Fruit fly (Drosophila melanogaster) whole organism, pupa: ENCODE data around the gene CG7772.

Source experiments
- CG10348 ChIP-seq: fragments of 200-800 bp; sonication (Bioruptor generic); IDR thresholded peaks from 2 replicates; pipeline ENCODE4 v1.3.6; 2022; ENCODE audit warnings: missing biosample characterization, missing genetic modification characterization
- CG12605 ChIP-seq: fragments of 200-800 bp; sonication (Bioruptor generic); IDR thresholded peaks from 2 replicates; pipeline ENCODE4 v1.3.6; 2022; ENCODE audit warnings: missing biosample characterization, missing genetic modification characterization
- CG13204 ChIP-seq: fragments of 200-800 bp; sonication (Bioruptor generic); optimal IDR thresholded peaks from 2 replicates; lab custom pipeline; 2018; ENCODE audit warnings: missing biosample characterization, mild to moderate bottlenecking, missing genetic modification characterization, moderate library complexity
- CG14655 ChIP-seq: fragments of 200-800 bp; sonication (Bioruptor generic); optimal IDR thresholded peaks from 3 replicates; lab custom pipeline; 2017; ENCODE audit warnings: mild to moderate bottlenecking, missing biosample characterization, missing genetic modification reagents, missing genetic modification characterization
- CG15710 ChIP-seq: fragments of 200-800 bp; sonication (Bioruptor generic); optimal IDR thresholded peaks from 2 replicates; lab custom pipeline; 2018; ENCODE audit warnings: missing biosample characterization, mild to moderate bottlenecking, missing genetic modification characterization, moderate library complexity
- CG17806 ChIP-seq: fragments of 200-800 bp; sonication (Bioruptor generic); optimal IDR thresholded peaks from 2 replicates; lab custom pipeline; 2018; ENCODE audit warnings: missing biosample characterization, mild to moderate bottlenecking, missing genetic modification characterization, moderate library complexity
- CG32121 ChIP-seq: fragments of 200-800 bp; sonication (Bioruptor generic); IDR thresholded peaks from 2 replicates; pipeline ENCODE4 v1.3.6; 2022; ENCODE audit warnings: missing biosample characterization, missing genetic modification characterization
- CG34367 ChIP-seq: fragments of 200-800 bp; sonication (Bioruptor generic); optimal IDR thresholded peaks from 2 replicates; lab custom pipeline; 2018; ENCODE audit warnings: missing biosample characterization, mild to moderate bottlenecking, missing genetic modification characterization
- CG4496 ChIP-seq: fragments of 200-800 bp; sonication (Bioruptor generic); IDR thresholded peaks from 3 replicates; pipeline ENCODE4 v1.3.6; 2022; ENCODE audit warnings: missing biosample characterization, missing genetic modification characterization
- CG8159 ChIP-seq: fragments of 200-800 bp; sonication (Bioruptor generic); optimal IDR thresholded peaks from 3 replicates; lab custom pipeline; 2018; ENCODE audit warnings: missing biosample characterization, mild to moderate bottlenecking, missing genetic modification characterization, moderate library complexity
- CG8301 ChIP-seq: fragments of 200-800 bp; sonication (Bioruptor generic); optimal IDR thresholded peaks from 2 replicates; lab custom pipeline; 2018; ENCODE audit warnings: missing biosample characterization, mild to moderate bottlenecking, missing genetic modification characterization
- CG9948 ChIP-seq: fragments of 200-800 bp; sonication (Bioruptor generic); optimal IDR thresholded peaks from 2 replicates; lab custom pipeline; 2018; ENCODE audit warnings: missing biosample characterization, mild to moderate bottlenecking, missing genetic modification characterization, moderate library complexity
- D1 ChIP-seq: fragments of 200-800 bp; sonication (Bioruptor generic); optimal IDR thresholded peaks from 2 replicates; lab custom pipeline; 2018; ENCODE audit warnings: missing biosample characterization, mild to moderate bottlenecking, missing genetic modification characterization, moderate library complexity
- EcR ChIP-seq: fragments of 200-800 bp; sonication (Bioruptor generic); optimal IDR thresholded peaks from 3 replicates; lab custom pipeline; 2019; ENCODE audit warnings: missing biosample characterization, missing genetic modification characterization, mild to moderate bottlenecking, moderate library complexity, missing genetic modification reagents
- Ets98B ChIP-seq: fragments of 200-800 bp; sonication (Bioruptor generic); IDR thresholded peaks from 2 replicates; pipeline ENCODE4 v1.3.6; 2022; ENCODE audit warnings: missing biosample characterization, missing genetic modification characterization
- Pif1A ChIP-seq: fragments of 200-800 bp; sonication (Bioruptor generic); optimal IDR thresholded peaks from 3 replicates; lab custom pipeline; 2016; ENCODE audit warnings: missing biosample characterization, missing genetic modification characterization
- Pif1B ChIP-seq: fragments of 200-800 bp; sonication (Bioruptor generic); optimal IDR thresholded peaks from 3 replicates; lab custom pipeline; 2016; ENCODE audit warnings: missing biosample characterization, missing genetic modification characterization
- Snoo ChIP-seq: fragments of 200-800 bp; sonication (Bioruptor generic); optimal IDR thresholded peaks from 3 replicates; lab custom pipeline; 2017; ENCODE audit warnings: missing biosample characterization, mild to moderate bottlenecking, missing genetic modification characterization, inconsistent platforms
- fd96Ca ChIP-seq: fragments of 200-800 bp; sonication (Bioruptor generic); IDR thresholded peaks from 3 replicates; pipeline ENCODE4 v1.3.6; 2022; ENCODE audit warnings: missing biosample characterization, missing genetic modification characterization
- gl ChIP-seq: fragments of 200-800 bp; sonication (Bioruptor generic); optimal IDR thresholded peaks from 2 replicates; lab custom pipeline; 2018; ENCODE audit warnings: missing biosample characterization, mild to moderate bottlenecking, missing genetic modification characterization
- rn ChIP-seq: fragments of 200-800 bp; sonication (Bioruptor generic); IDR thresholded peaks from 2 replicates; pipeline ENCODE4 v1.3.6; 2022; ENCODE audit warnings: missing biosample characterization, missing genetic modification characterization

The CG7772 gene

dm6 chrX:17886449-17887207 is 20.4 kb downstream of the CG7772 start:
- TF ChIP-seq CG14655 (GFP tag; lab: Kevin White, UChicago) (peak; percentile 83), CG17806 (tag; lab: Kevin White, UChicago) (peak; percentile 43), CG13204 (peak; percentile 84), CG12605 (GFP tag; lab: Robert Waterston, UW) (peak; percentile 62), CG9948 (tag; lab: Kevin White, UChicago) (peak; percentile 46), Pif1A (GFP tag; lab: Kevin White, UChicago) (peak; percentile 57), Pif1B (GFP tag; lab: Kevin White, UChicago) (peak; percentile 28), CG8301 (tag; lab: Kevin White, UChicago) (peak; percentile 69), CG10348 (GFP tag; lab: Robert Waterston, UW) (no peak), CG4496 (peak; percentile 70; the same call in 2 of the 3 replicates), CG8159 (peak; percentile 68), Snoo (peak; percentile 26), CG34367 (peak; percentile 61), rn (GFP tag; lab: Robert Waterston, UW) (no peak), Ets98B (GFP tag; lab: Robert Waterston, UW) (no peak), CG32121 (0 out of 2 replicates have a peak, but pooled peaks have one; percentile 26), gl (tag; lab: Kevin White, UChicago) (peak; percentile 84), D1 (peak; percentile 4), CG15710 (peak; percentile 61), fd96Ca (GFP tag; lab: Robert Waterston, UW) (peak; percentile 62; the same call in 1 of the 3 replicates), EcR (GFP tag; lab: Kevin White, UChicago) (peak; percentile 69)
- TF ChIP-seq, all 21 proteins: peak for 18

dm6 chrX:17886107-17886448 is 21.0 kb downstream of the CG7772 start:
- no peak for TF ChIP-seq CG34367
- no peak for TF ChIP-seq EcR (GFP tag; lab: Kevin White, UChicago)
- TF ChIP-seq CG17806 (tag; lab: Kevin White, UChicago), result no peak
- TF ChIP-seq rn (GFP tag; lab: Robert Waterston, UW), result no peak
- no peak for TF ChIP-seq CG9948 (tag; lab: Kevin White, UChicago)
- no peak for TF ChIP-seq fd96Ca (GFP tag; lab: Robert Waterston, UW)
- no peak for TF ChIP-seq CG8301 (tag; lab: Kevin White, UChicago)
- no peak for TF ChIP-seq Ets98B (GFP tag; lab: Robert Waterston, UW)
- TF ChIP-seq Snoo, result no peak
- TF ChIP-seq CG32121, result no peak
- no peak for TF ChIP-seq CG8159
- no peak for TF ChIP-seq Pif1B (GFP tag; lab: Kevin White, UChicago)
- no peak for TF ChIP-seq D1
- no peak for TF ChIP-seq CG12605 (GFP tag; lab: Robert Waterston, UW)
- TF ChIP-seq CG15710, result no peak
- TF ChIP-seq CG13204, result no peak

- no peak for TF ChIP-seq CG10348 (GFP tag; lab: Robert Waterston, UW)
- peak; percentile 37 for TF ChIP-seq EcR (GFP tag; lab: Kevin White, UChicago)
Observed at dm6 chrX:17885295-17885694, 21.8 kb downstream of the CG7772 start.

- TF ChIP-seq CG32121, result no peak
- TF ChIP-seq CG4496, result 0 out of 3 replicates have a peak, but pooled peaks have one; percentile 12
- TF ChIP-seq Pif1A (GFP tag; lab: Kevin White, UChicago), result no peak
- no peak for TF ChIP-seq CG34367
Observed at dm6 chrX:17884567-17884966, 22.5 kb downstream of the CG7772 start.

dm6 chrX:17883418-17883817 is 23.6 kb downstream of the CG7772 start, which contains the start of gene CG12985:
CG12985 (plus strand) TSS chrX:17883718.
- TF ChIP-seq D1, result no peak
- TF ChIP-seq CG32121, result no peak
- no peak for TF ChIP-seq rn (GFP tag; lab: Robert Waterston, UW)
- TF ChIP-seq CG8159, result no peak
- no peak for TF ChIP-seq CG13204
- TF ChIP-seq CG34367, result no peak
- TF ChIP-seq CG14655 (GFP tag; lab: Kevin White, UChicago), result no peak
- no peak for TF ChIP-seq fd96Ca (GFP tag; lab: Robert Waterston, UW)
- no peak for TF ChIP-seq CG8301 (tag; lab: Kevin White, UChicago)
- TF ChIP-seq, all 21 proteins: peak for 0

- TF ChIP-seq CG4496 (no peak), CG10348 (GFP tag; lab: Robert Waterston, UW) (no peak)
Observed at dm6 chrX:17882769-17883168, 24.3 kb downstream of the CG7772 start.
